Fruit fly (Drosophila melanogaster) whole organism, embryonic: Measurements from ENCODE around the gene CG33108.
A peak's percentile ranks its signal among the peaks of the same experiment; 100 is the strongest.

Source experiments
- Awh ChIP-seq: fragments of 200-800 bp; sonication (Bioruptor generic); IDR thresholded peaks from 2 replicates; pipeline ENCODE4, ENCODE4 v1.3.6; 2022; ENCODE audit warnings: missing biosample characterization, missing genetic modification characterization
- CG10543 ChIP-seq: fragments of 200-800 bp; sonication (Bioruptor generic); optimal IDR thresholded peaks from 3 replicates; lab custom pipeline; 2017; ENCODE audit warnings: missing biosample characterization, mild to moderate bottlenecking, missing genetic modification characterization, moderate library complexity
- CG12769 ChIP-seq: fragments of 200-800 bp; sonication (Bioruptor generic); optimal IDR thresholded peaks from 2 replicates; lab custom pipeline; 2019; ENCODE audit warnings: missing biosample characterization, mild to moderate bottlenecking, missing genetic modification characterization, moderate library complexity
- CG13287 ChIP-seq: fragments of 200-800 bp; sonication (Bioruptor generic); IDR thresholded peaks from 2 replicates; pipeline ENCODE4 v1.3.6; 2022; ENCODE audit warnings: missing biosample characterization, missing genetic modification characterization; ENCODE audit not compliant: partially characterized antibody
- CG15073 ChIP-seq: fragments of 200-800 bp; sonication (Bioruptor generic); optimal IDR thresholded peaks from 2 replicates; lab custom pipeline; 2016; ENCODE audit warnings: missing biosample characterization, missing genetic modification characterization
- CG15269 ChIP-seq: fragments of 200-800 bp; sonication (Bioruptor generic); optimal IDR thresholded peaks from 2 replicates; lab custom pipeline; 2018; ENCODE audit warnings: missing biosample characterization, mild to moderate bottlenecking, missing genetic modification characterization, moderate library complexity
- CG15601 ChIP-seq: fragments of 200-800 bp; sonication (Bioruptor generic); optimal IDR thresholded peaks from 3 replicates; lab custom pipeline; 2019; ENCODE audit warnings: missing biosample characterization, mild to moderate bottlenecking, missing genetic modification characterization, moderate library complexity
- CG18476 ChIP-seq: fragments of 200-800 bp; sonication (Bioruptor generic); optimal IDR thresholded peaks from 2 replicates; lab custom pipeline; 2016; ENCODE audit warnings: missing biosample characterization, mild to moderate bottlenecking, missing genetic modification characterization
- CG2120 ChIP-seq: fragments of 200-800 bp; sonication (Bioruptor generic); optimal IDR thresholded peaks from 3 replicates; lab custom pipeline; 2016; ENCODE audit warnings: missing biosample characterization, missing genetic modification characterization
- CG2129 ChIP-seq: fragments of 200-800 bp; sonication (Bioruptor generic); IDR thresholded peaks from 2 replicates; pipeline ENCODE4 v1.3.6; 2022; ENCODE audit warnings: missing biosample characterization, missing genetic modification characterization; ENCODE audit not compliant: partially characterized antibody
- CG2712 ChIP-seq: fragments of 200-800 bp; optimal IDR thresholded peaks from 3 replicates; lab custom pipeline; 2019; ENCODE audit warnings: missing biosample characterization, mild to moderate bottlenecking, missing genetic modification characterization, moderate library complexity
- CG31224 ChIP-seq: fragments of 200-800 bp; sonication (Bioruptor generic); IDR thresholded peaks from 2 replicates; pipeline ENCODE4 v1.3.6; 2022; ENCODE audit warnings: missing biosample characterization, missing genetic modification characterization
- CG43689 ChIP-seq: fragments of 200-800 bp; sonication (Bioruptor generic); IDR thresholded peaks from 2 replicates; pipeline ENCODE4 v1.3.6; 2022; ENCODE audit warnings: missing biosample characterization, missing genetic modification characterization
- CG6654 ChIP-seq: fragments of 200-800 bp; sonication (Bioruptor generic); optimal IDR thresholded peaks from 2 replicates; lab custom pipeline; 2017; ENCODE audit warnings: missing biosample characterization, mild to moderate bottlenecking, missing genetic modification characterization
- CG7357 ChIP-seq: fragments of 200-800 bp; sonication (Bioruptor generic); IDR thresholded peaks from 3 replicates; pipeline ENCODE4 v1.3.6; 2022; ENCODE audit warnings: missing biosample characterization, missing genetic modification characterization
- CG8089 ChIP-seq: fragments of 200-800 bp; sonication (Bioruptor generic); optimal IDR thresholded peaks from 3 replicates; lab custom pipeline; 2016; ENCODE audit warnings: missing biosample characterization, missing genetic modification characterization
- D19A ChIP-seq: fragments of 200-800 bp; optimal IDR thresholded peaks from 3 replicates; lab custom pipeline; 2019; ENCODE audit warnings: missing biosample characterization, mild to moderate bottlenecking, missing genetic modification characterization, moderate library complexity
- Dad ChIP-seq: fragments of 200-800 bp; sonication (Bioruptor generic); optimal IDR thresholded peaks from 3 replicates; lab custom pipeline; 2016; ENCODE audit warnings: missing biosample characterization, missing genetic modification characterization
- GATAe ChIP-seq: fragments of 200-800 bp; sonication (Bioruptor generic); conservative IDR thresholded peaks from 2 replicates; pipeline ENCODE4 v1.3.6; 2022; ENCODE audit warnings: missing biosample characterization, missing genetic modification characterization
- H15 ChIP-seq: fragments of 200-800 bp; sonication (Bioruptor generic); IDR thresholded peaks from 3 replicates; pipeline ENCODE4 v1.3.6; 2022; ENCODE audit warnings: missing biosample characterization, missing genetic modification characterization
- HLH3B ChIP-seq: fragments of 200-800 bp; sonication (Bioruptor generic); IDR thresholded peaks from 2 replicates; pipeline ENCODE4 v1.3.6; 2022; ENCODE audit warnings: missing biosample characterization, missing genetic modification characterization
- Hsf ChIP-seq: fragments of 200-800 bp; sonication (Bioruptor generic); optimal IDR thresholded peaks from 3 replicates; lab custom pipeline; 2016; ENCODE audit warnings: missing biosample characterization, missing genetic modification characterization
- Neu2 ChIP-seq: fragments of 200-800 bp; sonication (Bioruptor generic); optimal IDR thresholded peaks from 3 replicates; lab custom pipeline; 2016; ENCODE audit warnings: missing biosample characterization, missing genetic modification characterization, borderline replicate concordance
- NfI ChIP-seq: fragments of 200-800 bp; sonication (Bioruptor generic); optimal IDR thresholded peaks from 3 replicates; lab custom pipeline; 2018; ENCODE audit warnings: missing biosample characterization, mild to moderate bottlenecking, missing genetic modification characterization, moderate library complexity
- Pdp1 ChIP-seq, 2 experiments: fragments of 200-800 bp; sonication (Bioruptor generic); optimal IDR thresholded peaks; 3 replicates each; lab custom pipeline; 2016; ENCODE audit warnings: missing biosample characterization in 2 of 2, missing genetic modification characterization in 2 of 2, mild to moderate bottlenecking in 1 of 2, moderate library complexity in 1 of 2
- Sox102F ChIP-seq: fragments of 200-800 bp; sonication (Bioruptor generic); optimal IDR thresholded peaks from 2 replicates; lab custom pipeline; 2018; ENCODE audit warnings: missing biosample characterization, mild to moderate bottlenecking, missing genetic modification characterization, moderate library complexity
- Xbp1 ChIP-seq: fragments of 200-800 bp; sonication (Bioruptor generic); optimal IDR thresholded peaks from 3 replicates; lab custom pipeline; 2016; ENCODE audit warnings: missing biosample characterization, mild to moderate bottlenecking, missing genetic modification characterization
- abd-A ChIP-seq: fragments of 200-800 bp; sonication (Bioruptor generic); optimal IDR thresholded peaks from 3 replicates; lab custom pipeline; 2019; ENCODE audit warnings: missing biosample characterization, mild to moderate bottlenecking, missing genetic modification characterization, moderate library complexity
- al ChIP-seq: fragments of 200-800 bp; sonication (Bioruptor generic); IDR thresholded peaks from 2 replicates; pipeline ENCODE4 v1.3.6; 2022; ENCODE audit warnings: missing biosample characterization, missing genetic modification characterization
- croc ChIP-seq: fragments of 200-800 bp; sonication (Bioruptor generic); conservative IDR thresholded peaks from 3 replicates; pipeline ENCODE4 v1.3.6; 2022; ENCODE audit warnings: missing biosample characterization, missing genetic modification characterization
- crol ChIP-seq: fragments of 200-800 bp; sonication (Bioruptor generic); IDR thresholded peaks from 2 replicates; pipeline ENCODE4 v1.3.6; 2022; ENCODE audit warnings: missing biosample characterization, missing genetic modification characterization
- fu2 ChIP-seq: fragments of 200-800 bp; sonication (Bioruptor generic); optimal IDR thresholded peaks from 2 replicates; lab custom pipeline; 2016; ENCODE audit warnings: missing biosample characterization, missing genetic modification characterization
- gcm2 ChIP-seq: fragments of 200-800 bp; sonication (Bioruptor generic); optimal IDR thresholded peaks from 2 replicates; lab custom pipeline; 2016; ENCODE audit warnings: missing biosample characterization, missing genetic modification characterization
- kni ChIP-seq: fragments of 200-800 bp; sonication (Bioruptor generic); optimal IDR thresholded peaks from 3 replicates; lab custom pipeline; 2017; ENCODE audit warnings: mild to moderate bottlenecking, missing biosample characterization, missing genetic modification reagents, missing genetic modification characterization
- nmo ChIP-seq: fragments of 200-800 bp; sonication (Bioruptor generic); optimal IDR thresholded peaks from 2 replicates; lab custom pipeline; 2018; ENCODE audit warnings: missing biosample characterization, mild to moderate bottlenecking, missing genetic modification characterization, moderate library complexity
- oc ChIP-seq: fragments of 200-800 bp; sonication (Bioruptor generic); optimal IDR thresholded peaks from 2 replicates; lab custom pipeline; 2018; ENCODE audit warnings: missing biosample characterization, mild to moderate bottlenecking, missing genetic modification characterization, moderate library complexity
- pfk ChIP-seq: fragments of 200-800 bp; sonication (Bioruptor generic); optimal IDR thresholded peaks from 2 replicates; lab custom pipeline; 2018; ENCODE audit warnings: missing biosample characterization, mild to moderate bottlenecking, missing genetic modification characterization, moderate library complexity
- sd ChIP-seq: fragments of 200-800 bp; sonication (Bioruptor generic); optimal IDR thresholded peaks from 3 replicates; lab custom pipeline; 2018; ENCODE audit warnings: missing biosample characterization, mild to moderate bottlenecking, missing genetic modification characterization, moderate library complexity
- sens ChIP-seq: fragments of 200-800 bp; sonication (Bioruptor generic); peaks from one replicate; lab custom pipeline; 2016; ENCODE audit warnings: missing biosample characterization, missing genetic modification characterization
- slou ChIP-seq: fragments of 200-800 bp; sonication (Bioruptor generic); optimal IDR thresholded peaks from 3 replicates; lab custom pipeline; 2016; ENCODE audit warnings: missing biosample characterization, missing genetic modification characterization
- sob ChIP-seq: fragments of 200-800 bp; sonication (Bioruptor generic); IDR thresholded peaks from 2 replicates; pipeline ENCODE4 v1.3.6; 2022; ENCODE audit warnings: missing biosample characterization, missing genetic modification characterization
- sr ChIP-seq: fragments of 200-800 bp; sonication (Bioruptor generic); IDR thresholded peaks from 3 replicates; pipeline ENCODE4 v1.3.6; 2022; ENCODE audit warnings: missing biosample characterization, missing genetic modification characterization
- twi ChIP-seq: fragments of 200-800 bp; optimal IDR thresholded peaks from 2 replicates; lab custom pipeline; 2019; ENCODE audit warnings: missing biosample characterization, mild to moderate bottlenecking, missing genetic modification characterization, moderate library complexity
- usp ChIP-seq: fragments of >200 bp; optimal IDR thresholded peaks from 2 replicates; lab custom pipeline; 2017; ENCODE audit warnings: missing biosample characterization, missing genetic modification characterization

The CG33108 gene

dm6 chr3R:24010637-24011214 lies 15.3 kb downstream of the CG33108 start (continued):
- TF ChIP-seq CG15601 (tag; lab: Kevin White, UChicago) (peak; percentile 10), HLH3B (GFP tag; lab: Robert Waterston, UW) (peak; percentile 72), NfI (peak; percentile 49), CG43689 (GFP tag; lab: Robert Waterston, UW) (no peak), croc (GFP tag; lab: Robert Waterston, UW) (no peak; the same call in 2 of the 3 replicates), Hsf (GFP tag; lab: Kevin White, UChicago) (peak; percentile 45), pfk (GFP tag; lab: Kevin White, UChicago) (no peak), gcm2 (GFP tag; lab: Kevin White, UChicago) (no peak)

- TF ChIP-seq abd-A (tag; lab: Kevin White, UChicago) (peak; percentile 77), Pdp1 (GFP tag; optimal IDR thresholded peaks at IDR 0.05; lab: Kevin White, UChicago) (peak in 1 of 2 experiments; percentile 5), sd (tag; lab: Kevin White, UChicago) (peak; percentile 89), CG10543 (GFP tag; lab: Kevin White, UChicago) (peak; percentile 59), twi (tag; lab: Kevin White, UChicago) (peak; percentile 92), crol (GFP tag; lab: Robert Waterston, UW) (peak; percentile 53), CG15073 (GFP tag; lab: Kevin White, UChicago) (no peak), CG12769 (tag; lab: Kevin White, UChicago) (peak; percentile 68), sr (0 out of 3 replicates have a peak, but pooled peaks have one; percentile 39), slou (GFP tag; lab: Kevin White, UChicago) (no peak)
Measured at dm6 chr3R:24012038-24012693, 16.7 kb downstream of the CG33108 start.

dm6 chr3R:24014600-24014999 lies 19.1 kb downstream of the CG33108 start:
- TF ChIP-seq sd (tag; lab: Kevin White, UChicago) = peak; percentile 40
- peak; percentile 30 for TF ChIP-seq sens (GFP tag; lab: Kevin White, UChicago)
- no peak for TF ChIP-seq CG15269 (tag; lab: Kevin White, UChicago)
- no peak for TF ChIP-seq GATAe (GFP tag; lab: Robert Waterston, UW)
- TF ChIP-seq CG7357 (GFP tag; lab: Robert Waterston, UW) = 0 out of 3 replicates have a peak, but pooled peaks have one; percentile 24
- TF ChIP-seq Awh = peak; percentile 64
- TF ChIP-seq nmo (GFP tag; lab: Kevin White, UChicago) = no peak
- TF ChIP-seq Sox102F (GFP tag; lab: Kevin White, UChicago) = peak; percentile 35
- TF ChIP-seq, all 482 proteins: peak for 5

dm6 chr3R:24015449-24015848 lies 20.0 kb downstream of the CG33108 start:
- TF ChIP-seq Neu2 (GFP tag; lab: Kevin White, UChicago) (no peak), usp (GFP tag; lab: Kevin White, UChicago) (no peak), Dad (GFP tag; lab: Kevin White, UChicago) (no peak), CG2712 (tag; lab: Kevin White, UChicago) (no peak), CG8089 (no peak), CG6654 (no peak), H15 (GFP tag; lab: Robert Waterston, UW) (no peak), D19A (tag; lab: Kevin White, UChicago) (no peak), CG13287 (no peak), CG31224 (GFP tag; lab: Robert Waterston, UW) (no peak), Xbp1 (no peak), kni (GFP tag; lab: Kevin White, UChicago) (no peak), fu2 (no peak), CG2129 (GFP tag; lab: Robert Waterston, UW) (no peak), al (GFP tag; lab: Robert Waterston, UW) (no peak), CG18476 (no peak), sob (GFP tag; lab: Robert Waterston, UW) (no peak), CG2120 (no peak), oc (tag; lab: Kevin White, UChicago) (no peak)
